Worm (Caenorhabditis elegans): ENCODE results near the gene ZK622.5.

- TF ChIP-seq zag-1 (tag; optimal IDR thresholded peaks at IDR 0.05) (no peak), nhr-129 (tag; optimal IDR thresholded peaks at IDR 0.05) (no peak), ztf-11 (tag; optimal IDR thresholded peaks at IDR 0.05) (no peak)
Observed at ce11 chrII:5339547-5339946, 50.3 kb downstream of the ZK622.5 start.
